Worm (Caenorhabditis elegans) whole organism, young adult: ENCODE measurements around the gene C17E7.9.
A peak's percentile ranks its signal among the peaks of the same experiment; 100 is the strongest.

Source experiments
- B0019.2 ChIP-seq: fragments of 200-800 bp; sonication (Bioruptor generic); conservative IDR thresholded peaks from 2 replicates; pipeline ENCODE4 v1.3.6; 2022; ENCODE audit warnings: missing genetic modification reagents, missing genetic modification characterization, missing compliant biosample characterization
- F37B4.10 ChIP-seq: fragments of 200-800 bp; sonication (Bioruptor generic); IDR thresholded peaks from 2 replicates; pipeline ENCODE4 v1.3.6; 2022; ENCODE audit warnings: missing genetic modification characterization, missing compliant biosample characterization
- dox-1 ChIP-seq: fragments of 200-800 bp; sonication (Bioruptor generic); IDR thresholded peaks from 2 replicates; pipeline ENCODE4 v1.3.6; 2022; ENCODE audit warnings: missing genetic modification reagents, missing genetic modification characterization, missing compliant biosample characterization
- hmg-20 ChIP-seq: fragments of 200-800 bp; sonication (Bioruptor generic); IDR thresholded peaks from 2 replicates; pipeline ENCODE4 v1.3.6; 2022; ENCODE audit warnings: missing genetic modification reagents, missing genetic modification characterization, missing compliant biosample characterization
- mcd-1 ChIP-seq: fragments of 200-800 bp; sonication (Bioruptor generic); IDR thresholded peaks from 2 replicates; pipeline ENCODE4 v1.3.6; 2022; ENCODE audit warnings: missing genetic modification reagents, missing genetic modification characterization, missing compliant biosample characterization
- mel-28 ChIP-seq: sonication (generic microtip); optimal IDR thresholded peaks from 2 replicates; lab custom pipeline; 2016; ENCODE audit warnings: borderline replicate concordance, mild to moderate bottlenecking, missing genetic modification characterization, missing compliant biosample characterization
- mes-4 ChIP-seq: sonication (generic microtip); optimal IDR thresholded peaks from 2 replicates; lab custom pipeline; 2016; ENCODE audit warnings: missing genotype, missing genetic modification characterization, missing compliant biosample characterization
- nhr-80 ChIP-seq: sonication (generic microtip); optimal IDR thresholded peaks from 2 replicates; lab custom pipeline; 2016; ENCODE audit warnings: missing genetic modification characterization, missing compliant biosample characterization
- sdz-38 ChIP-seq: sonication (generic microtip); optimal IDR thresholded peaks from 2 replicates; lab custom pipeline; 2016; ENCODE audit warnings: missing genotype, missing genetic modification characterization, missing compliant biosample characterization
- snpc-3.4 ChIP-seq: sonication (generic microtip); optimal IDR thresholded peaks from 2 replicates; lab custom pipeline; 2017; ENCODE audit warnings: missing genetic modification characterization, mild to moderate bottlenecking, missing compliant biosample characterization, antibody characterized with exemption, moderate library complexity, missing genotype, missing genetic modification reagents
- unc-62 ChIP-seq: fragments of 150-350 bp; optimal IDR thresholded peaks from 2 replicates; lab custom pipeline; 2014; ENCODE audit warnings: missing biosample characterization, missing genetic modification reagents, missing genetic modification characterization
- ztf-22 ChIP-seq: fragments of 200-800 bp; sonication (Bioruptor generic); optimal IDR thresholded peaks from 2 replicates; lab custom pipeline; 2018; ENCODE audit warnings: mild to moderate bottlenecking, missing genetic modification characterization, moderate library complexity, missing compliant biosample characterization

Gene C17E7.9

ce11 chrV:3847268-3847667, 43.4 kb downstream of the C17E7.9 start, which contains the start of gene nhr-185:
nhr-185 (minus strand) TSS chrV:3847368.
- TF ChIP-seq F37B4.10: no peak
- TF ChIP-seq, all 124 proteins: peak for 0

ce11 chrV:3843926-3844325, 46.7 kb downstream of the C17E7.9 start, which contains the start of gene ugt-32:
ugt-32 (minus strand) TSS chrV:3844007.
- peak; percentile 22 for TF ChIP-seq nhr-80 (tag; lab: Kevin White, UChicago)
- TF ChIP-seq sdz-38 (tag; lab: Kevin White, UChicago): no peak
- TF ChIP-seq, all 124 proteins: peak for 1

- TF ChIP-seq unc-62 (GFP tag; lab: Kevin White, UChicago) (no peak), ztf-22 (GFP tag; lab: Kevin White, UChicago) (no peak), mel-28 (tag; lab: Kevin White, UChicago) (no peak), dox-1 (GFP tag; lab: Robert Waterston, UW) (0 out of 2 replicates have a peak, but pooled peaks have one; percentile 1), B0019.2 (no peak), mes-4 (tag; lab: Kevin White, UChicago) (no peak), mcd-1 (GFP tag; lab: Robert Waterston, UW) (no peak), nhr-80 (tag; lab: Kevin White, UChicago) (peak; percentile 40), snpc-3.4 (tag; lab: Kevin White, UChicago) (no peak), hmg-20 (GFP tag; lab: Robert Waterston, UW) (no peak)
These were observed 49.2 kb downstream of the C17E7.9 start for ce11 chrV:3841462-3841861.
